Worm (Caenorhabditis elegans) whole organism, early embryonic: Measurements from ENCODE around the gene srsx-12.

ENCODE experiments used
- B0310.2 ChIP-seq: sonication (generic microtip); optimal IDR thresholded peaks from 2 replicates; lab custom pipeline; 2016; ENCODE audit warnings: mild to moderate bottlenecking, missing genetic modification characterization, missing compliant biosample characterization
- F13C5.2 ChIP-seq: sonication (generic microtip); optimal IDR thresholded peaks from 2 replicates; lab custom pipeline; 2017; ENCODE audit warnings: mild to moderate bottlenecking, missing genetic modification characterization, inconsistent platforms, missing compliant biosample characterization
- aly-1 ChIP-seq: sonication (generic microtip); optimal IDR thresholded peaks from 2 replicates; lab custom pipeline; 2016; ENCODE audit warnings: missing genetic modification characterization, missing compliant biosample characterization
- ama-1 ChIP-seq: fragments of 150-350 bp; optimal IDR thresholded peaks from 2 replicates; lab custom pipeline; 2014
- ceh-13 ChIP-seq: fragments of 200-800 bp; sonication (Bioruptor generic); optimal IDR thresholded peaks from 2 replicates; lab custom pipeline; 2018; ENCODE audit warnings: mild to moderate bottlenecking, missing genetic modification characterization, missing compliant biosample characterization
- ceh-36 ChIP-seq: sonication (generic microtip); optimal IDR thresholded peaks from 2 replicates; lab custom pipeline; 2016; ENCODE audit warnings: missing genetic modification characterization, inconsistent platforms, missing compliant biosample characterization
- ets-7 ChIP-seq: sonication (generic microtip); optimal IDR thresholded peaks from 2 replicates; lab custom pipeline; 2016; ENCODE audit warnings: missing genotype, missing genetic modification characterization, missing compliant biosample characterization
- flt-1 ChIP-seq: fragments of 200-800 bp; sonication (Bioruptor generic); IDR thresholded peaks from 2 replicates; pipeline ENCODE4 v1.3.6; 2022; ENCODE audit warnings: missing genetic modification characterization, missing compliant biosample characterization
- hmbx-1 ChIP-seq: sonication (generic microtip); optimal IDR thresholded peaks from 2 replicates; lab custom pipeline; 2016; ENCODE audit warnings: mild to moderate bottlenecking, missing genetic modification characterization, missing compliant biosample characterization
- hmg-4 ChIP-seq: fragments of 200-800 bp; sonication (Bioruptor generic); optimal IDR thresholded peaks from 2 replicates; lab custom pipeline; 2018; ENCODE audit warnings: mild to moderate bottlenecking, missing genetic modification characterization, missing compliant biosample characterization
- hnd-1 ChIP-seq: sonication (generic microtip); optimal IDR thresholded peaks from 2 replicates; lab custom pipeline; 2016; ENCODE audit warnings: missing genetic modification characterization, missing compliant biosample characterization
- pes-1 ChIP-seq: fragments of 200-800 bp; sonication (Bioruptor generic); IDR thresholded peaks from 2 replicates; pipeline ENCODE4 v1.3.6; 2022; ENCODE audit warnings: missing genetic modification reagents, missing genetic modification characterization, missing compliant biosample characterization
- scrt-1 ChIP-seq: fragments of 200-800 bp; sonication (Bioruptor generic); IDR thresholded peaks from 2 replicates; pipeline ENCODE4 v1.3.6; 2022; ENCODE audit warnings: missing genetic modification characterization, missing compliant biosample characterization
- sea-1 ChIP-seq: fragments of 200-800 bp; sonication (Bioruptor generic); conservative IDR thresholded peaks from 2 replicates; pipeline ENCODE4 v1.3.6; 2022; ENCODE audit warnings: missing genetic modification characterization, missing compliant biosample characterization
- tbx-11 ChIP-seq: fragments of 200-800 bp; sonication (Bioruptor generic); IDR thresholded peaks from 2 replicates; pipeline ENCODE4 v1.3.6; 2022; ENCODE audit warnings: missing genetic modification characterization, missing compliant biosample characterization
- tbx-37 ChIP-seq: fragments of 200-800 bp; sonication (Bioruptor generic); conservative IDR thresholded peaks from 2 replicates; pipeline ENCODE4 v1.3.6; 2022; ENCODE audit warnings: missing genetic modification reagents, missing genetic modification characterization, missing compliant biosample characterization
- tra-4 ChIP-seq: sonication (generic microtip); optimal IDR thresholded peaks from 2 replicates; lab custom pipeline; 2017; ENCODE audit warnings: missing genetic modification characterization, missing compliant biosample characterization

The srsx-12 gene

ce11 chrV:4979060-4979459 lies 1.7 kb downstream of the srsx-12 start, which contains the start of gene srsx-11:
TSS of gene srsx-11 (minus strand) at chrV:4979160.
- TF ChIP-seq pes-1 (no peak), aly-1 (no peak), hmbx-1 (tag; lab: Kevin White, UChicago) (no peak)

ce11 chrV:4977539-4977938 lies 3.2 kb downstream of the srsx-12 start:
- no peak for TF ChIP-seq aly-1
- TF ChIP-seq hmg-4 (GFP tag; lab: Kevin White, UChicago): no peak
- TF ChIP-seq pes-1: no peak
- TF ChIP-seq hnd-1: no peak
- TF ChIP-seq scrt-1 (GFP tag; lab: Robert Waterston, UW): no peak
- TF ChIP-seq tra-4 (tag; lab: Kevin White, UChicago): no peak
- TF ChIP-seq ceh-36 (tag; lab: Kevin White, UChicago): no peak
- TF ChIP-seq F13C5.2 (tag; lab: Kevin White, UChicago): no peak
- no peak for TF ChIP-seq flt-1 (GFP tag; lab: Robert Waterston, UW)
- TF ChIP-seq ama-1: no peak
- TF ChIP-seq tbx-11: no peak
- TF ChIP-seq hmbx-1 (tag; lab: Kevin White, UChicago): no peak
- no peak for TF ChIP-seq B0310.2
- no peak for TF ChIP-seq ceh-13 (GFP tag; lab: Kevin White, UChicago)
- TF ChIP-seq sea-1 (GFP tag; lab: Robert Waterston, UW): no peak
- TF ChIP-seq tbx-37 (GFP tag; lab: Robert Waterston, UW): no peak
- TF ChIP-seq ets-7 (tag; lab: Kevin White, UChicago): no peak

ce11 chrV:4975140-4975539 lies 5.6 kb downstream of the srsx-12 start, which contains the start of gene F26G5.1:
TSS of gene F26G5.1 (plus strand) at chrV:4975478.
- TF ChIP-seq hnd-1: no peak
- no peak for TF ChIP-seq ceh-13 (GFP tag; lab: Kevin White, UChicago)
- TF ChIP-seq tbx-11: no peak
- no peak for TF ChIP-seq aly-1

ce11 chrV:4974677-4975076 lies 6.1 kb downstream of the srsx-12 start, which contains the start of gene srsx-10:
TSS of gene srsx-10 (minus strand) at chrV:4974777.
- TF ChIP-seq tbx-11: no peak
- TF ChIP-seq flt-1 (GFP tag; lab: Robert Waterston, UW): no peak

ce11 chrV:4972943-4973342 lies 7.8 kb downstream of the srsx-12 start, which contains the start of gene srsx-9:
TSS of gene srsx-9 (minus strand) at chrV:4973043.
- TF ChIP-seq F13C5.2 (tag; lab: Kevin White, UChicago) (no peak), hnd-1 (no peak), tbx-11 (no peak), ceh-13 (GFP tag; lab: Kevin White, UChicago) (no peak), scrt-1 (GFP tag; lab: Robert Waterston, UW) (no peak), aly-1 (no peak), tra-4 (tag; lab: Kevin White, UChicago) (no peak), pes-1 (no peak), ceh-36 (tag; lab: Kevin White, UChicago) (no peak), B0310.2 (no peak)

- TF ChIP-seq pes-1: no peak
These were observed 11.3 kb downstream of the srsx-12 start for ce11 chrV:4969503-4969902.

ce11 chrV:4968775-4969174 lies 12.0 kb downstream of the srsx-12 start:
- TF ChIP-seq scrt-1 (GFP tag; lab: Robert Waterston, UW) (no peak), B0310.2 (no peak), hmbx-1 (tag; lab: Kevin White, UChicago) (no peak), sea-1 (GFP tag; lab: Robert Waterston, UW) (no peak), ets-7 (tag; lab: Kevin White, UChicago) (no peak)

- TF ChIP-seq pes-1 (0 out of 2 replicates have a peak, but pooled peaks have one; percentile 10), hmbx-1 (tag; lab: Kevin White, UChicago) (no peak)
These were observed 13.5 kb downstream of the srsx-12 start for ce11 chrV:4967238-4967637.

- TF ChIP-seq tbx-37 (GFP tag; lab: Robert Waterston, UW): no peak
- no peak for TF ChIP-seq ets-7 (tag; lab: Kevin White, UChicago)
- no peak for TF ChIP-seq tbx-11
- no peak for TF ChIP-seq pes-1
- TF ChIP-seq F13C5.2 (tag; lab: Kevin White, UChicago): no peak
- TF ChIP-seq flt-1 (GFP tag; lab: Robert Waterston, UW): no peak
- no peak for TF ChIP-seq scrt-1 (GFP tag; lab: Robert Waterston, UW)
- TF ChIP-seq hmg-4 (GFP tag; lab: Kevin White, UChicago): no peak
- TF ChIP-seq hnd-1: no peak
These were observed 15.0 kb downstream of the srsx-12 start for ce11 chrV:4965790-4966189.
